Fruit fly (Drosophila melanogaster) S2 (cell line): ENCODE data around the gene CG32700.

Source experiments
- CG8478 ChIP-seq: fragments of >200 bp; optimal IDR thresholded peaks from 2 replicates; lab custom pipeline; 2018
- CTCF ChIP-seq, 2 experiments: fragments of >200 bp; optimal IDR thresholded peaks; 2 replicates each; lab custom pipeline; 2018

dm6 chrX:9485175-9485574, 65.5 kb downstream of the CG32700 start:
- no peak for TF ChIP-seq CG8478 (lab: Kevin White, UChicago)
- no peak for TF ChIP-seq CTCF (optimal IDR thresholded peaks at IDR 0.05; lab: Kevin White, UChicago)
